Fruit fly (Drosophila melanogaster): ENCODE results near the gene LysX.

The LysX gene

dm6 chr3L:1195202-1195601 lies at the start of gene LysX:
Gene LysX, minus strand, starts transcription at chr3L:1195302.
- 0 out of 3 replicates have a peak, but pooled peaks have one; percentile 41 for TF ChIP-seq hb (GFP tag; IDR thresholded peaks at IDR 0.05; ENCODE audit: partially characterized antibody)
- TF ChIP-seq psq (GFP tag; optimal IDR thresholded peaks at IDR 0.05), result no peak

dm6 chr3L:1238219-1238618 lies 43.1 kb upstream of the LysX start, which contains the start of gene CG9192:
Gene CG9192, minus strand, starts transcription at chr3L:1238319.
- peak; percentile 43 for TF ChIP-seq Deaf1 (tag; optimal IDR thresholded peaks at IDR 0.05)
- 0 out of 2 replicates have a peak, but pooled peaks have one; percentile 27 for TF ChIP-seq CG11247 (GFP tag; IDR thresholded peaks at IDR 0.05)
- TF ChIP-seq CG15269 (tag; optimal IDR thresholded peaks at IDR 0.05), result no peak
- peak in 1 of 2 experiments; percentile 84 for TF ChIP-seq Pdp1 (GFP tag; optimal IDR thresholded peaks at IDR 0.05)

- TF ChIP-seq CG3065 (GFP tag; optimal IDR thresholded peaks at IDR 0.05) (no peak), zfh2 (GFP tag; optimal IDR thresholded peaks at IDR 0.05) (no peak), eve (GFP tag; optimal IDR thresholded peaks at IDR 0.05) (no peak), CG8359 (GFP tag; optimal IDR thresholded peaks at IDR 0.05; ENCODE audit: borderline replicate concordance) (no peak), Hr78 (GFP tag; optimal IDR thresholded peaks at IDR 0.05) (no peak), Fer2 (tag; optimal IDR thresholded peaks at IDR 0.05) (no peak), ewg (GFP tag; optimal IDR thresholded peaks at IDR 0.05) (no peak), HHEX (GFP tag; optimal IDR thresholded peaks at IDR 0.05) (no peak), tgo (GFP tag; IDR thresholded peaks at IDR 0.05) (no peak), gro (GFP tag; optimal IDR thresholded peaks at IDR 0.05) (no peak), sug (tag; optimal IDR thresholded peaks at IDR 0.05) (peak; percentile 65), CG5245 (GFP tag; optimal IDR thresholded peaks at IDR 0.05) (no peak), Asciz (GFP tag; optimal IDR thresholded peaks at IDR 0.05) (no peak), ci (GFP tag; IDR thresholded peaks at IDR 0.05) (no peak), CG2678 (tag; optimal IDR thresholded peaks at IDR 0.05) (no peak), Hmx (GFP tag; optimal IDR thresholded peaks at IDR 0.05) (no peak), CG6765 (GFP tag; optimal IDR thresholded peaks at IDR 0.05) (no peak), aop (GFP tag; IDR thresholded peaks at IDR 0.05) (peak; percentile 16; the same call in 1 of the 2 replicates), Gsc (GFP tag; IDR thresholded peaks at IDR 0.05) (no peak), CG9215 (GFP tag; IDR thresholded peaks at IDR 0.05) (no peak), CG4282 (GFP tag; optimal IDR thresholded peaks at IDR 0.05) (no peak), Deaf1 (tag; optimal IDR thresholded peaks at IDR 0.05) (peak; percentile 70), kah (GFP tag; optimal IDR thresholded peaks at IDR 0.05) (peak; percentile 8), CG14710 (tag; optimal IDR thresholded peaks at IDR 0.05) (no peak), her (GFP tag; optimal IDR thresholded peaks at IDR 0.05) (no peak), Adf1 (GFP tag; IDR thresholded peaks at IDR 0.05) (no peak), HLH4C (GFP tag; IDR thresholded peaks at IDR 0.05; ENCODE audit: partially characterized antibody) (no peak), CG10543 (GFP tag; optimal IDR thresholded peaks at IDR 0.05) (peak; percentile 8), tio (GFP tag; optimal IDR thresholded peaks at IDR 0.05) (no peak), Sox102F (GFP tag; optimal IDR thresholded peaks at IDR 0.05) (no peak), bowl (GFP tag; IDR thresholded peaks at IDR 0.05) (no peak), nau (GFP tag; optimal IDR thresholded peaks at IDR 0.05) (no peak)
These were observed 40.3 kb upstream of the LysX start, which contains the start of gene galene for dm6 chr3L:1235426-1235825. Gene galene, plus strand, starts transcription at chr3L:1235726.
